Worm (Caenorhabditis elegans) whole organism, L1 larva: ENCODE measurements around the gene lgc-6.
"Not testable (repeated sequence)": the region's sequence is repeated elsewhere in the genome, so short reads cannot be mapped to it uniquely, and the experiment has no call there.

Experiments used
- C04F5.9 ChIP-seq: sonication (generic microtip); optimal IDR thresholded peaks from 2 replicates; lab custom pipeline; 2016; ENCODE audit warnings: missing genetic modification characterization, missing compliant biosample characterization
- aha-1 ChIP-seq: fragments of 150-350 bp; optimal IDR thresholded peaks from 2 replicates; lab custom pipeline; 2014; ENCODE audit warnings: missing biosample characterization, missing genetic modification characterization
- ceh-63 ChIP-seq: fragments of 200-800 bp; sonication (Bioruptor generic); optimal IDR thresholded peaks from 2 replicates; lab custom pipeline; 2018; ENCODE audit warnings: mild to moderate bottlenecking, missing genetic modification characterization, missing compliant biosample characterization
- ceh-82 ChIP-seq, 3 experiments: fragments of 150-350 bp in 1 of 3; sonication (generic microtip) in 2 of 3; optimal IDR thresholded peaks; 2 replicates each; lab custom pipeline; 2014 to 2017; ENCODE audit warnings: missing biosample characterization in 3 of 3, missing genetic modification characterization in 3 of 3
- ceh-88 ChIP-seq: fragments of 200-800 bp; sonication (Bioruptor generic); IDR thresholded peaks from 2 replicates; pipeline ENCODE4 v1.3.6; 2022; ENCODE audit warnings: missing genetic modification characterization, missing compliant biosample characterization
- efl-1 ChIP-seq, 4 experiments: fragments of 150-350 bp; optimal IDR thresholded peaks in 3 of 4; peaks in 1 of 4; 1 replicate in 1 of 4; 2 replicates in 3 of 4; lab custom pipeline; 2014; ENCODE audit warnings: missing biosample characterization in 2 of 4, missing genetic modification characterization in 2 of 4, missing genetic modification reagents in 2 of 4
- efl-3 ChIP-seq: fragments of 200-800 bp; sonication (Bioruptor generic); optimal IDR thresholded peaks from 2 replicates; lab custom pipeline; 2018; ENCODE audit warnings: mild to moderate bottlenecking, missing genetic modification characterization, missing compliant biosample characterization
- egl-27 ChIP-seq, 2 experiments: fragments of 150-350 bp in 1 of 2; sonication (generic microtip); optimal IDR thresholded peaks; 3 replicates each; lab custom pipeline; 2017 to 2018; ENCODE audit warnings: missing biosample characterization in 2 of 2, missing genetic modification characterization in 2 of 2, missing genetic modification reagents in 2 of 2
- elt-3 ChIP-seq, 6 experiments: fragments of 150-350 bp in 1 of 6; sonication (generic microtip); optimal IDR thresholded peaks; 2 replicates each; lab custom pipeline; 2017 to 2018; ENCODE audit warnings: missing biosample characterization in 6 of 6, missing genetic modification characterization in 6 of 6, inconsistent platforms in 1 of 6
- ets-5 ChIP-seq: fragments of 200-800 bp; sonication (Bioruptor generic); IDR thresholded peaks from 2 replicates; pipeline ENCODE4 v1.3.6; 2022; ENCODE audit warnings: missing genetic modification characterization, missing compliant biosample characterization
- fkh-10 ChIP-seq: sonication (generic microtip); optimal IDR thresholded peaks from 2 replicates; lab custom pipeline; 2017; ENCODE audit warnings: missing biosample characterization, missing genetic modification reagents, missing genetic modification characterization
- fkh-4 ChIP-seq: sonication (generic microtip); optimal IDR thresholded peaks from 2 replicates; lab custom pipeline; 2016; ENCODE audit warnings: missing compliant biosample characterization, missing genetic modification characterization, borderline replicate concordance
- fkh-8 ChIP-seq: sonication (generic microtip); optimal IDR thresholded peaks from 2 replicates; lab custom pipeline; 2016; ENCODE audit warnings: mild to moderate bottlenecking, missing genetic modification characterization, missing compliant biosample characterization
- irx-1 ChIP-seq: sonication (generic microtip); optimal IDR thresholded peaks from 2 replicates; lab custom pipeline; 2016; ENCODE audit warnings: missing genetic modification characterization, missing compliant biosample characterization
- mab-9 ChIP-seq: fragments of 200-800 bp; sonication (Bioruptor generic); IDR thresholded peaks from 2 replicates; pipeline ENCODE4 v1.3.6; 2022; ENCODE audit warnings: missing genetic modification reagents, missing genetic modification characterization, missing compliant biosample characterization
- mdl-1 ChIP-seq, 2 experiments: fragments of 150-350 bp; optimal IDR thresholded peaks; 2 replicates each; lab custom pipeline; 2014 to 2017; ENCODE audit warnings: missing biosample characterization in 2 of 2, missing genetic modification characterization in 2 of 2, inconsistent platforms in 1 of 2
- mef-2 ChIP-seq: fragments of 150-350 bp; optimal IDR thresholded peaks from 2 replicates; lab custom pipeline; 2014; ENCODE audit warnings: missing biosample characterization, missing genetic modification characterization
- nhr-11 ChIP-seq: fragments of 150-350 bp; optimal IDR thresholded peaks from 2 replicates; lab custom pipeline; 2014; ENCODE audit warnings: missing biosample characterization, missing genetic modification characterization
- nhr-28 ChIP-seq: fragments of 150-350 bp; optimal IDR thresholded peaks from 2 replicates; lab custom pipeline; 2014; ENCODE audit warnings: missing biosample characterization, missing genetic modification characterization
- nhr-47 ChIP-seq: sonication (generic microtip); optimal IDR thresholded peaks from 2 replicates; lab custom pipeline; 2016; ENCODE audit warnings: mild to moderate bottlenecking, missing genetic modification characterization, moderate library complexity, missing compliant biosample characterization
- nhr-71 ChIP-seq: sonication (generic microtip); optimal IDR thresholded peaks from 2 replicates; lab custom pipeline; 2016; ENCODE audit warnings: mild to moderate bottlenecking, missing genetic modification characterization, moderate library complexity, missing compliant biosample characterization
- nhr-84 ChIP-seq: sonication (generic microtip); optimal IDR thresholded peaks from 2 replicates; lab custom pipeline; 2017; ENCODE audit warnings: missing biosample characterization, missing genetic modification characterization
- pag-3 ChIP-seq: sonication (generic microtip); optimal IDR thresholded peaks from 2 replicates; lab custom pipeline; 2017; ENCODE audit warnings: missing genetic modification characterization, mild to moderate bottlenecking, missing compliant biosample characterization, antibody characterized with exemption, borderline replicate concordance; ENCODE audit not compliant: insufficient read depth
- pqm-1 ChIP-seq: sonication (generic microtip); optimal IDR thresholded peaks from 3 replicates; lab custom pipeline; 2017; ENCODE audit warnings: missing biosample characterization, missing genetic modification characterization
- sptf-1 ChIP-seq: fragments of 150-350 bp; optimal IDR thresholded peaks from 2 replicates; lab custom pipeline; 2014; ENCODE audit warnings: missing biosample characterization, missing genetic modification characterization
- sup-37 ChIP-seq: fragments of 200-800 bp; sonication (Bioruptor generic); optimal IDR thresholded peaks from 2 replicates; lab custom pipeline; 2018; ENCODE audit warnings: mild to moderate bottlenecking, missing genetic modification characterization, missing compliant biosample characterization
- unc-130 ChIP-seq: fragments of 150-350 bp; optimal IDR thresholded peaks from 2 replicates; lab custom pipeline; 2017; ENCODE audit warnings: missing biosample characterization, missing genetic modification characterization, inconsistent platforms
- unc-62 ChIP-seq: fragments of 150-350 bp; optimal IDR thresholded peaks from 2 replicates; lab custom pipeline; 2014; ENCODE audit warnings: missing biosample characterization, missing genetic modification reagents, missing genetic modification characterization
- unc-86 ChIP-seq: sonication (generic microtip); optimal IDR thresholded peaks from 2 replicates; lab custom pipeline; 2016; ENCODE audit warnings: missing genetic modification characterization, missing compliant biosample characterization
- vab-15 ChIP-seq: sonication (generic microtip); optimal IDR thresholded peaks from 2 replicates; lab custom pipeline; 2017; ENCODE audit warnings: missing genotype, mild to moderate bottlenecking, missing genetic modification characterization, missing compliant biosample characterization
- xbp-1 ChIP-seq: sonication (generic microtip); optimal IDR thresholded peaks from 2 replicates; lab custom pipeline; 2016; ENCODE audit warnings: missing genetic modification characterization, missing compliant biosample characterization
- ztf-11 ChIP-seq, 2 experiments: sonication (generic microtip); optimal IDR thresholded peaks; 2 replicates each; lab custom pipeline; 2016 to 2017; ENCODE audit warnings: missing genetic modification characterization in 2 of 2, missing biosample characterization in 1 of 2, missing compliant biosample characterization in 1 of 2
- ztf-4 ChIP-seq: fragments of 150-350 bp; optimal IDR thresholded peaks from 2 replicates; lab custom pipeline; 2014; ENCODE audit warnings: missing biosample characterization, missing genetic modification characterization

The lgc-6 gene

DNA sequence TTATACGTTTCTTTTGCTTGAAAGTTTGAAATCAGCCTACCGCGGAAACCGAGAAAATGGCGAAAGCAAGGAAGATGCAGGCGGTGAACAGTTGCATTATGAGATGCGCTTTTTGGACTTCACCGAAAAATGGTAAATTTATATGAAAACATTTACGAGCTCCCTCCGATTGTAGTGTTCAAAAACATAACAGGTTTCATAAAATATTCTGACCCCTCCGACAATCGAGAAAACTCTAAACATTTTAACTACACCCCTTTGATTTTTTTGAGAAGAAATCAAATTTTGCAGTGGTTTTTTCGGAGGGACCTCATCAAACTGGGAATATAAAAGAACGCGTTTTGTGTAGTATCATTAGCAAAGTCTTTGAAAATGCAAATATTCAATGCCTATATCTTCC, 7.3 kb downstream of the lgc-6 start, which contains the start of the genes F17E9.18 and F17E9.15:
TSS of gene F17E9.18 (minus strand) at position 101 of the 400 bp plus-strand sequence.
TSS of gene F17E9.15 (plus strand) at position 368 of the 400 bp plus-strand sequence.
- no peak for TF ChIP-seq nhr-47 (tag; lab: Kevin White, UChicago)
- TF ChIP-seq efl-1 (optimal IDR thresholded peaks at IDR 0.05; lab: Kevin White, UChicago) = no peak
- TF ChIP-seq efl-1 (GFP tag; optimal IDR thresholded peaks at IDR 0.05 in 1 of 2; lab: Kevin White, UChicago) = no peak
- TF ChIP-seq nhr-28 (tag; lab: Kevin White, UChicago) = no peak
- TF ChIP-seq ztf-4 (tag; lab: Kevin White, UChicago) = no peak
- TF ChIP-seq mef-2 (tag; lab: Kevin White, UChicago) = no peak
- no peak for TF ChIP-seq C04F5.9 (tag; lab: Kevin White, UChicago)
- no peak for TF ChIP-seq mab-9 (GFP tag; lab: Robert Waterston, UW)
- no peak for TF ChIP-seq fkh-4 (tag; lab: Kevin White, UChicago)

DNA sequence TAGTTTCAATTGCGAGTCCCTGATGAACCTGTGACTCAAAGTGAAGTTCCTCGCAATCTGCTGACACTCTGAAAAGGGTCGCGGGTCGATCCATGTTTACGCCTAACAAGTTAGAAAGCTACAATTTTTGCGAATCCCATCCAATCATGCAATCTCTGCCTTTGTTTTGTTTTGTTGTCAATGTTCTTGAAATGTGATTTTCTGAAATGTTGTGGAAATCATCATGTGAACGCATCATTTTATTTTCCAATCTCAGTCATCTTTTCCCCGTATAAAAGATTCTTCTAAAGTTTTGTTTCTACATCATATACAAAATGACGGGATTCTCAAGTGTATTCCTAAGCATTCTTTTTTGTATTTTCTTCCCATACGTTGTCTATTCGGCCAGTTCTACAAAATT, 8.3 kb downstream of the lgc-6 start, which contains the start of gene F17E9.4:
TSS of gene F17E9.4 (plus strand) at position 301 of the 400 bp plus-strand sequence.
- no peak for TF ChIP-seq mdl-1 (tag; optimal IDR thresholded peaks at IDR 0.05; lab: Kevin White, UChicago)
- no peak for TF ChIP-seq ets-5 (GFP tag; lab: Robert Waterston, UW)
- TF ChIP-seq xbp-1 (tag; lab: Kevin White, UChicago) = no peak
- no peak for TF ChIP-seq fkh-10 (GFP tag; lab: Kevin White, UChicago)
- no peak for TF ChIP-seq efl-3 (GFP tag; lab: Kevin White, UChicago)
- no peak for TF ChIP-seq mab-9 (GFP tag; lab: Robert Waterston, UW)
- TF ChIP-seq mef-2 (tag; lab: Kevin White, UChicago) = no peak
- no peak for TF ChIP-seq nhr-71
- TF ChIP-seq ztf-11 (tag; optimal IDR thresholded peaks at IDR 0.05; lab: Kevin White, UChicago) = no peak
- no peak for TF ChIP-seq sptf-1
- TF ChIP-seq elt-3 (tag; optimal IDR thresholded peaks at IDR 0.05; lab: Kevin White, UChicago) = no peak

DNA sequence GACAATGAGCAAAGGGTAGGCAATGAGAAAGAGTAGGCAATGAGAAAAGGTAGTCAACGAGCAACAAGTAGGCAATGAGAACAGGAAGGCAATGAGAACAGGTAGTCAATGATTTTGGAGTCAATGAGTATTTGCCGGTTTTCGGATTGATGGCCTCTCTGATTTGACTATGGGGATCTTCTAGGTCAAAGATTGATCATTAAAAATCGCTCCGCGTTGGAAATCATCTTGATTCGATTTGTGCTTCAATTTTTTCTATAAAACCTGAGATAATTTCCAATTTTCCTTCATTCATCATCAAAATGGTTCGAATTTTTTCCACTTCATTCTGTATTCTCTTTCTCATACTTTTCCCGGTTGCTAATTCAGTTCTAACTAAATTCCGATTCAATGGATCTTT, 12.3 kb downstream of the lgc-6 start, which contains the start of gene F17E9.16:
TSS of gene F17E9.16 (plus strand) at position 301 of the 400 bp plus-strand sequence.
- TF ChIP-seq unc-62 (GFP tag; lab: Kevin White, UChicago); nhr-28 (tag; lab: Kevin White, UChicago); unc-130 (tag; lab: Kevin White, UChicago): not testable (repeated sequence)

- no peak for TF ChIP-seq aha-1 (tag; lab: Kevin White, UChicago)
- no peak for TF ChIP-seq nhr-11 (tag; lab: Kevin White, UChicago)
- TF ChIP-seq pqm-1 (tag; lab: Kevin White, UChicago) = no peak
- no peak for TF ChIP-seq mab-9 (GFP tag; lab: Robert Waterston, UW)
- no peak for TF ChIP-seq nhr-84 (tag; lab: Kevin White, UChicago)
- TF ChIP-seq ceh-82 (tag; optimal IDR thresholded peaks at IDR 0.05; lab: Kevin White, UChicago) = no peak
- no peak for TF ChIP-seq sup-37 (GFP tag; lab: Kevin White, UChicago)
- TF ChIP-seq irx-1 (tag; lab: Kevin White, UChicago) = no peak
- no peak for TF ChIP-seq ceh-63 (GFP tag; lab: Kevin White, UChicago)
Observed at ce11 chrIV:8354572-8354971, 14.8 kb downstream of the lgc-6 start, which contains the start of gene F17E9.3. Gene F17E9.3, plus strand, starts transcription at chrIV:8354872.

DNA sequence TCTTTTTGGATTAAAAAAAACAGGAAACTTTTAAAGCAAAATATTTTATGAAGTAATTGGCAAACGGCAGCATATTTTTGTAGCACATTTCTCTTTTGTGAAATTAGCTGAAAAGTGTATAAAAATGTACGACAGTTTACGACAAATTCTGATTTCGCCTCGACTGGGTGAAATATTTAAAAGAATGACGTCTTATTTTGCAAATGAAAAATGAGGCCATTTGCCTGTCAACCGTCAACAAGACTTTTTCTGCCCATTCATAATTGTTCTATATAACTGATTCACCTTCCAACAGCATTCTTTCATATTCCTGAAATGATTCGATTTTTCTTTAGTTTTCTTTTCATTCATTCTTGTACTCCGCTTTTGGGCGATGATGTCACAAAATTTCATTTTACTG, 15.9 kb downstream of the lgc-6 start, which contains the start of the genes F17E9.2 and col-116:
TSS of gene F17E9.2 (plus strand) at position 301 of the 400 bp plus-strand sequence.
TSS of gene col-116 (plus strand) at position 315 of the 400 bp plus-strand sequence.
- TF ChIP-seq efl-1 (optimal IDR thresholded peaks at IDR 0.05; lab: Kevin White, UChicago) (no peak), efl-1 (GFP tag; optimal IDR thresholded peaks at IDR 0.05 in 1 of 2; lab: Kevin White, UChicago) (peak in 1 of 2 experiments; percentile 60), nhr-84 (tag; lab: Kevin White, UChicago) (no peak)

DNA sequence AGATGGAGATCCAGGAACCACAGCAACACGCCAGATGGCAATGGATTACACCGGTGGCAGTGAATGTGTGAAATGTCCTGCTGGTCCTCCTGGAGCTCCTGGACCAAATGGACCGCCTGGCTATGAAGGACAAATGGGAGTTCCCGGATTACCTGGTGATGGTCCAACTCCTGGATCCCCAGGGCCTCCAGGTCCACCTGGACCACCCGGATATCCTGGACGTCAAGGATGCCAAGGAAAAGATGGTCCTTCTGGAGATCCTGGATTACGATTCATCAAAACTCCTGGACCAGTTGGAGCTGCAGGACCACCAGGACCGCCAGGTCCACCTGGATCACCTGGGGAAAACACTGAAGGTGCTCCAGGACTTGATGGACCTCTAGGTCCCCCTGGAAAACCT, 17.6 kb downstream of the lgc-6 start:
- TF ChIP-seq efl-1 (optimal IDR thresholded peaks at IDR 0.05; lab: Kevin White, UChicago) (no peak), efl-1 (GFP tag; optimal IDR thresholded peaks at IDR 0.05 in 1 of 2; lab: Kevin White, UChicago) (peak in 1 of 2 experiments; percentile 81), egl-27 (tag; optimal IDR thresholded peaks at IDR 0.05; lab: Kevin White, UChicago) (no peak), ceh-88 (GFP tag; lab: Robert Waterston, UW) (no peak), vab-15 (no peak), pag-3 (tag; lab: Kevin White, UChicago) (no peak), unc-86 (tag; lab: Kevin White, UChicago) (no peak), fkh-8 (tag; lab: Kevin White, UChicago) (no peak)
